Fruit fly (Drosophila melanogaster) whole organism, wandering third instar larva: ENCODE data around the gene cav.
A peak's percentile ranks its signal among the peaks of the same experiment; 100 is the strongest.

ENCODE experiments used
- Abd-B ChIP-seq: fragments of >200 bp; optimal IDR thresholded peaks from 2 replicates; lab custom pipeline; 2017; ENCODE audit warnings: missing biosample characterization, missing genetic modification characterization
- CG32264 ChIP-seq: fragments of 200-800 bp; sonication (Bioruptor generic); optimal IDR thresholded peaks from 2 replicates; lab custom pipeline; 2016; ENCODE audit warnings: missing biosample characterization, missing genetic modification characterization
- CG9705 ChIP-seq: fragments of 200-800 bp; sonication (Bioruptor generic); optimal IDR thresholded peaks from 2 replicates; lab custom pipeline; 2018; ENCODE audit warnings: missing biosample characterization, mild to moderate bottlenecking, missing genetic modification characterization
- CrebA ChIP-seq: fragments of 200-800 bp; sonication (Bioruptor generic); optimal IDR thresholded peaks from 2 replicates; lab custom pipeline; 2016; ENCODE audit warnings: missing biosample characterization, mild to moderate bottlenecking, missing genetic modification characterization, borderline replicate concordance
- Dfd ChIP-seq: fragments of >200 bp; optimal IDR thresholded peaks from 2 replicates; lab custom pipeline; 2017; ENCODE audit warnings: missing biosample characterization, missing genetic modification characterization
- Dif ChIP-seq: fragments of 200-275, 200-300 bp; sonication (Bioruptor generic); optimal IDR thresholded peaks from 2 replicates; lab custom pipeline; 2018; ENCODE audit warnings: missing biosample characterization, missing genetic modification characterization; ENCODE audit not compliant: partially characterized antibody
- GATAd ChIP-seq: sonication (Bioruptor generic); optimal IDR thresholded peaks from 2 replicates; lab custom pipeline; 2016; ENCODE audit warnings: missing biosample characterization, missing genetic modification characterization
- HLH106 ChIP-seq: fragments of 200-800 bp; optimal IDR thresholded peaks from 3 replicates; lab custom pipeline; 2019; ENCODE audit warnings: missing biosample characterization, mild to moderate bottlenecking, missing genetic modification characterization, moderate library complexity
- Hnf4 ChIP-seq: fragments of 200-800 bp; sonication (Bioruptor generic); optimal IDR thresholded peaks from 2 replicates; lab custom pipeline; 2016; ENCODE audit warnings: missing biosample characterization, mild to moderate bottlenecking, missing genetic modification characterization
- Hr78 ChIP-seq: fragments of >200 bp; optimal IDR thresholded peaks from 2 replicates; lab custom pipeline; 2017; ENCODE audit warnings: missing biosample characterization, missing genetic modification characterization
- Hr83 ChIP-seq: fragments of 200-300 bp; sonication (Bioruptor generic); optimal IDR thresholded peaks from 2 replicates; lab custom pipeline; 2016; ENCODE audit warnings: missing biosample characterization, mild to moderate bottlenecking, missing genetic modification characterization, moderate library complexity; ENCODE audit not compliant: poor library complexity, severe bottlenecking
- Jra ChIP-seq: sonication (Bioruptor generic); optimal IDR thresholded peaks from 2 replicates; lab custom pipeline; 2016; ENCODE audit warnings: missing biosample characterization, missing genetic modification characterization
- Mio ChIP-seq: sonication (Bioruptor generic); optimal IDR thresholded peaks from 2 replicates; lab custom pipeline; 2016; ENCODE audit warnings: missing biosample characterization, missing genetic modification characterization
- Myc ChIP-seq: fragments of >200 bp; optimal IDR thresholded peaks from 2 replicates; lab custom pipeline; 2017
- N ChIP-seq: fragments of >200 bp; optimal IDR thresholded peaks from 2 replicates; lab custom pipeline; 2018; ENCODE audit warnings: missing biosample characterization, missing external identifiers, missing genetic modification characterization
- OdsH ChIP-seq: fragments of 200-800 bp; sonication (Bioruptor generic); optimal IDR thresholded peaks from 2 replicates; lab custom pipeline; 2016; ENCODE audit warnings: missing biosample characterization, mild to moderate bottlenecking, missing genetic modification characterization
- Rel ChIP-seq, 2 experiments: fragments of 200-800 bp; sonication (Bioruptor generic) in 1 of 2; optimal IDR thresholded peaks; 2 replicates in 1 of 2; 3 replicates in 1 of 2; lab custom pipeline; 2016 to 2019; ENCODE audit warnings: mild to moderate bottlenecking in 2 of 2, missing biosample characterization in 2 of 2, missing genetic modification characterization in 2 of 2, moderate library complexity in 1 of 2
- Sp1 ChIP-seq: fragments of 200-800 bp; sonication (Bioruptor generic); optimal IDR thresholded peaks from 3 replicates; lab custom pipeline; 2019; ENCODE audit warnings: missing biosample characterization, mild to moderate bottlenecking, missing genetic modification characterization, moderate library complexity
- Vsx2 ChIP-seq: fragments of 200-300, 225-300 bp; sonication (Bioruptor generic); optimal IDR thresholded peaks from 2 replicates; lab custom pipeline; 2018; ENCODE audit warnings: missing biosample characterization, missing genetic modification characterization; ENCODE audit not compliant: partially characterized antibody
- br ChIP-seq: fragments of 200-800 bp; sonication (Bioruptor generic); optimal IDR thresholded peaks from 2 replicates; lab custom pipeline; 2016; ENCODE audit warnings: missing biosample characterization, missing genetic modification characterization
- brk ChIP-seq: fragments of 200-800 bp; sonication (Bioruptor generic); optimal IDR thresholded peaks from 2 replicates; lab custom pipeline; 2016; ENCODE audit warnings: missing biosample characterization, mild to moderate bottlenecking, missing genetic modification characterization
- dl ChIP-seq, 2 experiments: fragments of 175-275, 200-275 bp in 1 of 2; fragments of 200-275 bp in 1 of 2; sonication (Bioruptor generic); optimal IDR thresholded peaks; lab custom pipeline; 2018; ENCODE audit warnings: mild to moderate bottlenecking in 2 of 2, missing biosample characterization in 2 of 2, missing genetic modification characterization in 2 of 2, moderate library complexity in 2 of 2; ENCODE audit not compliant: partially characterized antibody in 2 of 2, insufficient read depth in 1 of 2
- dmrt93B ChIP-seq: fragments of 200-800 bp; sonication (Bioruptor generic); optimal IDR thresholded peaks from 2 replicates; lab custom pipeline; 2018; ENCODE audit warnings: missing biosample characterization, mild to moderate bottlenecking, missing genetic modification characterization
- dsf ChIP-seq: sonication (Bioruptor generic); optimal IDR thresholded peaks from 2 replicates; lab custom pipeline; 2016; ENCODE audit warnings: missing biosample characterization, missing genetic modification characterization, borderline replicate concordance
- ey ChIP-seq: fragments of 200-800 bp; sonication (Bioruptor generic); optimal IDR thresholded peaks from 2 replicates; lab custom pipeline; 2016; ENCODE audit warnings: missing biosample characterization, missing genetic modification characterization
- foxo ChIP-seq, 2 experiments: fragments of 200-800 bp; sonication (Bioruptor generic); optimal IDR thresholded peaks; 2 replicates in 1 of 2; 3 replicates in 1 of 2; lab custom pipeline; 2016 to 2017; ENCODE audit warnings: missing biosample characterization in 2 of 2, missing genetic modification characterization in 2 of 2
- fru ChIP-seq: fragments of 200-800 bp; sonication (Bioruptor generic); optimal IDR thresholded peaks from 3 replicates; lab custom pipeline; 2016; ENCODE audit warnings: missing biosample characterization, mild to moderate bottlenecking, missing genetic modification characterization
- h ChIP-seq: fragments of 200-800 bp; sonication (Bioruptor generic); optimal IDR thresholded peaks from 3 replicates; lab custom pipeline; 2016; ENCODE audit warnings: missing biosample characterization, mild to moderate bottlenecking, missing genetic modification characterization
- jim ChIP-seq: fragments of 175-275, 200-325 bp; sonication (Bioruptor generic); optimal IDR thresholded peaks from 2 replicates; lab custom pipeline; 2016; ENCODE audit warnings: missing biosample characterization, mild to moderate bottlenecking, missing genetic modification characterization
- lola ChIP-seq: fragments of >200 bp; optimal IDR thresholded peaks from 2 replicates; lab custom pipeline; 2017; ENCODE audit warnings: missing biosample characterization, missing genetic modification characterization
- pan ChIP-seq: fragments of >200 bp; optimal IDR thresholded peaks from 2 replicates; lab custom pipeline; 2017
- psq ChIP-seq: fragments of 200-800 bp; sonication (Bioruptor generic); optimal IDR thresholded peaks from 3 replicates; lab custom pipeline; 2017; ENCODE audit warnings: missing biosample characterization, mild to moderate bottlenecking, missing genetic modification characterization, moderate library complexity
- rgr ChIP-seq: fragments of 200-800 bp; sonication (Bioruptor generic); optimal IDR thresholded peaks from 3 replicates; lab custom pipeline; 2016; ENCODE audit warnings: missing biosample characterization, mild to moderate bottlenecking, missing genetic modification characterization
- sage ChIP-seq: fragments of 200-800 bp; sonication (Bioruptor generic); optimal IDR thresholded peaks from 2 replicates; lab custom pipeline; 2016; ENCODE audit warnings: missing biosample characterization, mild to moderate bottlenecking, missing genetic modification characterization
- sv ChIP-seq: fragments of 200-800 bp; sonication (Bioruptor generic); optimal IDR thresholded peaks from 3 replicates; lab custom pipeline; 2016; ENCODE audit warnings: missing biosample characterization, missing genetic modification characterization
- tai ChIP-seq: sonication (Bioruptor generic); optimal IDR thresholded peaks from 2 replicates; lab custom pipeline; 2016; ENCODE audit warnings: missing biosample characterization, missing genetic modification characterization
- usp ChIP-seq: fragments of >200 bp; optimal IDR thresholded peaks from 2 replicates; lab custom pipeline; 2017; ENCODE audit warnings: missing biosample characterization, missing genetic modification characterization
- woc ChIP-seq: sonication (Bioruptor generic); optimal IDR thresholded peaks from 2 replicates; lab custom pipeline; 2016; ENCODE audit warnings: missing biosample characterization, mild to moderate bottlenecking, missing genetic modification characterization

Gene cav

dm6 chr3R:24193373-24193879, 27.5 kb upstream of the cav start, which contains the start of the genes SMC6 and CG6204:
TSS of gene SMC6 (minus strand) at chr3R:24193423.
TSS of gene CG6204 (plus strand) at chr3R:24193832.
- peak; percentile 95 for TF ChIP-seq h (GFP tag; lab: Kevin White, UChicago)
- TF ChIP-seq CG32264 (GFP tag; lab: Kevin White, UChicago): peak; percentile 77
- peak; percentile 94 for TF ChIP-seq Sp1
- TF ChIP-seq woc (GFP tag; lab: Kevin White, UChicago): peak; percentile 95
- TF ChIP-seq psq: peak; percentile 90
- TF ChIP-seq dmrt93B: peak; percentile 93
- TF ChIP-seq Rel (GFP tag; optimal IDR thresholded peaks at IDR 0.05; lab: Kevin White, UChicago): peak; percentile 20
- peak; percentile 84 for TF ChIP-seq Rel (tag; optimal IDR thresholded peaks at IDR 0.05; lab: Kevin White, UChicago)
- peak; percentile 93 for TF ChIP-seq ey (GFP tag; lab: Kevin White, UChicago)
- TF ChIP-seq Jra (GFP tag; lab: Kevin White, UChicago): peak; percentile 85
- TF ChIP-seq Myc: no peak
- TF ChIP-seq usp (GFP tag; lab: Kevin White, UChicago): no peak
- TF ChIP-seq HLH106 (tag; lab: Kevin White, UChicago): peak; percentile 98
- peak in 1 of 2 experiments; percentile 97 for TF ChIP-seq foxo (GFP tag; optimal IDR thresholded peaks at IDR 0.05; lab: Kevin White, UChicago)
- TF ChIP-seq CrebA: no peak
- TF ChIP-seq Dif: no peak
- TF ChIP-seq Dfd (GFP tag; lab: Kevin White, UChicago): no peak
- TF ChIP-seq Hr83 (GFP tag; lab: Kevin White, UChicago): peak; percentile 48
- no peak for TF ChIP-seq tai (GFP tag; lab: Kevin White, UChicago)
- peak; percentile 86 for TF ChIP-seq sage
- no peak for TF ChIP-seq pan (lab: Kevin White, UChicago)
- peak; percentile 93 for TF ChIP-seq Hnf4 (GFP tag; lab: Kevin White, UChicago)
- no peak for TF ChIP-seq N (GFP tag; lab: Kevin White, UChicago)
- TF ChIP-seq Hr78 (GFP tag; lab: Kevin White, UChicago): no peak
- TF ChIP-seq dl (GFP tag; optimal IDR thresholded peaks at IDR 0.05; lab: Kevin White, UChicago; ENCODE audit: insufficient read depth in 1 of 2, partially characterized antibody in 2 of 2): no peak
- peak; percentile 1 for TF ChIP-seq jim
- TF ChIP-seq Vsx2 (GFP tag; lab: Kevin White, UChicago): peak; percentile 48
- peak; percentile 94 for TF ChIP-seq fru (GFP tag; lab: Kevin White, UChicago)
- peak; percentile 84 for TF ChIP-seq dsf (GFP tag; lab: Kevin White, UChicago)
- no peak for TF ChIP-seq brk (GFP tag; lab: Kevin White, UChicago)
- peak; percentile 89 for TF ChIP-seq br
- peak; percentile 94 for TF ChIP-seq OdsH (GFP tag; lab: Kevin White, UChicago)
- TF ChIP-seq rgr (GFP tag; lab: Kevin White, UChicago): peak; percentile 95
- peak; percentile 83 for TF ChIP-seq GATAd
- peak; percentile 96 for TF ChIP-seq CG9705 (GFP tag; lab: Kevin White, UChicago)
- TF ChIP-seq Mio (GFP tag; lab: Kevin White, UChicago): peak; percentile 58
- peak; percentile 88 for TF ChIP-seq sv (GFP tag; lab: Kevin White, UChicago)
- TF ChIP-seq lola (GFP tag; lab: Kevin White, UChicago): no peak

- no peak for TF ChIP-seq woc (GFP tag; lab: Kevin White, UChicago)
- TF ChIP-seq Rel (GFP tag; optimal IDR thresholded peaks at IDR 0.05; lab: Kevin White, UChicago): no peak
- TF ChIP-seq Rel (tag; optimal IDR thresholded peaks at IDR 0.05; lab: Kevin White, UChicago): no peak
- TF ChIP-seq jim: no peak
- no peak for TF ChIP-seq dmrt93B
- no peak for TF ChIP-seq Myc
- TF ChIP-seq ey (GFP tag; lab: Kevin White, UChicago): no peak
These were observed 18.2 kb upstream of the cav start for dm6 chr3R:24202723-24203122.

dm6 chr3R:24203426-24203825, 17.5 kb upstream of the cav start:
- TF ChIP-seq sage: peak; percentile 61
- no peak for TF ChIP-seq Myc
- TF ChIP-seq Hnf4 (GFP tag; lab: Kevin White, UChicago): no peak
- peak; percentile 71 for TF ChIP-seq Rel (GFP tag; optimal IDR thresholded peaks at IDR 0.05; lab: Kevin White, UChicago)
- no peak for TF ChIP-seq Rel (tag; optimal IDR thresholded peaks at IDR 0.05; lab: Kevin White, UChicago)
- no peak for TF ChIP-seq dsf (GFP tag; lab: Kevin White, UChicago)
- peak; percentile 78 for TF ChIP-seq h (GFP tag; lab: Kevin White, UChicago)
- TF ChIP-seq N (GFP tag; lab: Kevin White, UChicago): no peak
- TF ChIP-seq Dif: no peak
- peak; percentile 74 for TF ChIP-seq OdsH (GFP tag; lab: Kevin White, UChicago)
- TF ChIP-seq Mio (GFP tag; lab: Kevin White, UChicago): no peak
- peak; percentile 78 for TF ChIP-seq ey (GFP tag; lab: Kevin White, UChicago)
- no peak for TF ChIP-seq Hr83 (GFP tag; lab: Kevin White, UChicago)
- TF ChIP-seq pan (lab: Kevin White, UChicago): no peak
- no peak for TF ChIP-seq Dfd (GFP tag; lab: Kevin White, UChicago)
- no peak for TF ChIP-seq lola (GFP tag; lab: Kevin White, UChicago)
- TF ChIP-seq sv (GFP tag; lab: Kevin White, UChicago): no peak
- peak in 1 of 2 experiments; percentile 76 for TF ChIP-seq foxo (GFP tag; optimal IDR thresholded peaks at IDR 0.05; lab: Kevin White, UChicago)
- no peak for TF ChIP-seq Abd-B (GFP tag; lab: Kevin White, UChicago)
- TF ChIP-seq Jra (GFP tag; lab: Kevin White, UChicago): no peak
- TF ChIP-seq woc (GFP tag; lab: Kevin White, UChicago): peak; percentile 81
- TF ChIP-seq tai (GFP tag; lab: Kevin White, UChicago): no peak
- peak; percentile 79 for TF ChIP-seq Sp1
- TF ChIP-seq GATAd: no peak
- peak; percentile 48 for TF ChIP-seq CG32264 (GFP tag; lab: Kevin White, UChicago)
- TF ChIP-seq br: peak; percentile 77
- no peak for TF ChIP-seq CG9705 (GFP tag; lab: Kevin White, UChicago)
- peak; percentile 70 for TF ChIP-seq rgr (GFP tag; lab: Kevin White, UChicago)
- TF ChIP-seq brk (GFP tag; lab: Kevin White, UChicago): no peak
- peak; percentile 54 for TF ChIP-seq psq
- TF ChIP-seq Hr78 (GFP tag; lab: Kevin White, UChicago): no peak
- TF ChIP-seq fru (GFP tag; lab: Kevin White, UChicago): peak; percentile 75
- TF ChIP-seq HLH106 (tag; lab: Kevin White, UChicago): peak; percentile 67
- TF ChIP-seq usp (GFP tag; lab: Kevin White, UChicago): no peak
- TF ChIP-seq CrebA: no peak
- TF ChIP-seq dmrt93B: peak; percentile 66
- TF ChIP-seq, all 38 proteins: peak for 15
